Fruit fly (Drosophila melanogaster): ENCODE results near the gene CG12011.

Gene CG12011

DNA sequence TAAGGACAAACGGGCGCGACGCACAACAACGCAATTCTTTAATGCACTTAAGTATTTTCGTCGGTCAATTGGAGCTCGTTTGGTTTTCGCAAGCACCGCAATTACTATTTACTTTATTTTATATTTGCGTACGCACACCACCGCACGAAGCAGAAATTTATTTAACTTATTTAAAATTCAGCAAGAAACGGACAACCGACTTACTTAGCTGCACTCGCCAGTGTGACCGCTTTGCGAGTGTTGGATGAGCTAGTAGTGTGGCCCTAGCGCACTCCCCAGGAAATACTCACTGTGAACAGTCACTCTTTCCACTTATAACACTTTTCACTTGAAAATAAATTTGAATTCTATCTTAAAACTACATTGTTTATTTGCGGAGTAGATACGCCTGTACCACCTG is 36.5 kb downstream of the CG12011 start, which contains the start of gene drpr (continued):
- TF ChIP-seq cas (GFP tag; IDR thresholded peaks at IDR 0.05) (no peak), gcm (GFP tag; optimal IDR thresholded peaks at IDR 0.05) (peak; percentile 18), mirr (GFP tag; optimal IDR thresholded peaks at IDR 0.05) (peak; percentile 7), CHES-1-like (GFP tag; optimal IDR thresholded peaks at IDR 0.05) (peak; percentile 19), CG7357 (GFP tag; IDR thresholded peaks at IDR 0.05) (no peak), esg (GFP tag; conservative IDR thresholded peaks at IDR 0.05) (no peak), CG11247 (GFP tag; IDR thresholded peaks at IDR 0.05) (no peak), knrl (GFP tag; IDR thresholded peaks at IDR 0.05; ENCODE audit: partially characterized antibody) (peak; percentile 45; the same call in 1 of the 3 replicates), wor (GFP tag; IDR thresholded peaks at IDR 0.05) (no peak), pum (GFP tag; optimal IDR thresholded peaks at IDR 0.05) (no peak), CG11560 (tag; IDR thresholded peaks at IDR 0.05) (no peak), wdn (GFP tag; IDR thresholded peaks at IDR 0.05) (no peak), CG17186 (GFP tag; optimal IDR thresholded peaks at IDR 0.05) (peak; percentile 11), CG11504 (tag; optimal IDR thresholded peaks at IDR 0.05) (peak; percentile 42), cg (GFP tag; optimal IDR thresholded peaks at IDR 0.05) (no peak), CG13894 (tag; optimal IDR thresholded peaks at IDR 0.05) (no peak), CG13775 (GFP tag; optimal IDR thresholded peaks at IDR 0.05) (peak; percentile 33), Lpt (GFP tag; optimal IDR thresholded peaks at IDR 0.05) (no peak), fd102C (GFP tag; optimal IDR thresholded peaks at IDR 0.05) (no peak), Sin3A (optimal IDR thresholded peaks at IDR 0.05) (peak; percentile 54), chinmo (GFP tag; IDR thresholded peaks at IDR 0.05; ENCODE audit: partially characterized antibody) (peak; percentile 84; the same call in 2 of the 4 replicates), Pdp1 (GFP tag; optimal IDR thresholded peaks at IDR 0.05) (peak in 1 of 2 experiments; percentile 45), CG9932 (GFP tag; IDR thresholded peaks at IDR 0.05) (0 out of 2 replicates have a peak, but pooled peaks have one; percentile 16), Hr78 (GFP tag; optimal IDR thresholded peaks at IDR 0.05) (no peak), Chrac-16 (GFP tag; optimal IDR thresholded peaks at IDR 0.05) (no peak), CG14710 (tag; optimal IDR thresholded peaks at IDR 0.05) (peak; percentile 74), trem (tag; optimal IDR thresholded peaks at IDR 0.05) (peak; percentile 54), CG8944 (GFP tag; optimal IDR thresholded peaks at IDR 0.05) (no peak), CG8281 (tag; optimal IDR thresholded peaks at IDR 0.05) (no peak), Mrtf (GFP tag; IDR thresholded peaks at IDR 0.05) (no peak), en (GFP tag; optimal IDR thresholded peaks at IDR 0.05) (no peak), pzg (GFP tag; optimal IDR thresholded peaks at IDR 0.05) (peak; percentile 90)

dm6 chr3L:1735603-1736002 is 41.2 kb downstream of the CG12011 start, which contains the start of gene Oseg4:
TSS of gene Oseg4 (minus strand) at chr3L:1735767.
- TF ChIP-seq Six4 (GFP tag; optimal IDR thresholded peaks at IDR 0.05) (no peak), CG2116 (GFP tag; optimal IDR thresholded peaks at IDR 0.05) (peak; percentile 53), CG42726 (GFP tag; IDR thresholded peaks at IDR 0.05; ENCODE audit: partially characterized antibody) (no peak), CG15514 (GFP tag; optimal IDR thresholded peaks at IDR 0.05) (peak; percentile 0), ken (GFP tag; IDR thresholded peaks at IDR 0.05) (no peak), Dp (GFP tag; optimal IDR thresholded peaks at IDR 0.05) (peak; percentile 64), CG7372 (GFP tag; IDR thresholded peaks at IDR 0.05) (no peak), CG15011 (GFP tag; optimal IDR thresholded peaks at IDR 0.05) (no peak), ATbp (GFP tag; optimal IDR thresholded peaks at IDR 0.05) (no peak), hb (GFP tag; IDR thresholded peaks at IDR 0.05; ENCODE audit: partially characterized antibody) (no peak), CG10654 (GFP tag; optimal IDR thresholded peaks at IDR 0.05) (no peak), MESR4 (GFP tag; optimal IDR thresholded peaks at IDR 0.05) (peak; percentile 1), sd (tag; optimal IDR thresholded peaks at IDR 0.05) (no peak), psq (GFP tag; optimal IDR thresholded peaks at IDR 0.05) (no peak), CG12299 (tag; optimal IDR thresholded peaks at IDR 0.05) (no peak), tap (tag; optimal IDR thresholded peaks at IDR 0.05) (no peak), CG2678 (tag; optimal IDR thresholded peaks at IDR 0.05) (no peak), Dref (GFP tag; IDR thresholded peaks at IDR 0.05) (peak; percentile 47), crp (GFP tag; optimal IDR thresholded peaks at IDR 0.05) (peak in 1 of 2 experiments; percentile 28), pnt (GFP tag; optimal IDR thresholded peaks at IDR 0.05) (no peak)
